Worm (Caenorhabditis elegans): ENCODE data around the gene C17B7.8.

DNA sequence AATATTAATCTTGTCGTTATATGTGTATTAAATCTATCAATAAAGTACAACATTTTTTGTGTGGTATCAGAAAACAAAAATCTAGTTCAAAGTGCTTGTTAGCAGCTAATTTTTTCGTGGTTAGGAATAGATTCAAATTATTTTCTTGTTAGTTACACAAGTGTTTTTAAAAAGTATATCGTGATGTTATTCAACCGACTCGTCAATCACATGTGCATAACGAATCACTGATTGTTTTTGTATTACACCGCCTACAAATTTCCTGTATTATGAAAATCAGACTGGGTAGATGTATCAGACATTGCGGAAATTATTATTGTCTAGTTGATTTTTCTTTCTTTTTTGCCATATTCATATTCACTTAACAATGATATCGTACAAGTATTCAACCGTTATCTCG, 41.1 kb downstream of the C17B7.8 start, which contains the start of gene str-64:
- TF ChIP-seq lin-1 (GFP tag; IDR thresholded peaks at IDR 0.05) (no peak), D1046.2 (GFP tag; IDR thresholded peaks at IDR 0.05) (no peak), unc-62 (GFP tag; optimal IDR thresholded peaks at IDR 0.05 in 1 of 2) (peak in 1 of 2 experiments; percentile 73), unc-62 (tag; optimal IDR thresholded peaks at IDR 0.05) (no peak), lim-7 (GFP tag; IDR thresholded peaks at IDR 0.05) (no peak), unc-39 (tag; optimal IDR thresholded peaks at IDR 0.05) (no peak), nhr-237 (tag; optimal IDR thresholded peaks at IDR 0.05) (no peak), skn-1 (tag; optimal IDR thresholded peaks at IDR 0.05) (no peak), pha-4 (GFP tag; IDR thresholded peaks at IDR 0.05) (no peak), pha-4 (tag; optimal IDR thresholded peaks at IDR 0.05) (no peak), ceh-82 (tag; optimal IDR thresholded peaks at IDR 0.05) (no peak)

Data from whole organism, L4 larva.